Fruit fly (Drosophila melanogaster): ENCODE results near the gene Zasp66.

Zasp66 gene

DNA sequence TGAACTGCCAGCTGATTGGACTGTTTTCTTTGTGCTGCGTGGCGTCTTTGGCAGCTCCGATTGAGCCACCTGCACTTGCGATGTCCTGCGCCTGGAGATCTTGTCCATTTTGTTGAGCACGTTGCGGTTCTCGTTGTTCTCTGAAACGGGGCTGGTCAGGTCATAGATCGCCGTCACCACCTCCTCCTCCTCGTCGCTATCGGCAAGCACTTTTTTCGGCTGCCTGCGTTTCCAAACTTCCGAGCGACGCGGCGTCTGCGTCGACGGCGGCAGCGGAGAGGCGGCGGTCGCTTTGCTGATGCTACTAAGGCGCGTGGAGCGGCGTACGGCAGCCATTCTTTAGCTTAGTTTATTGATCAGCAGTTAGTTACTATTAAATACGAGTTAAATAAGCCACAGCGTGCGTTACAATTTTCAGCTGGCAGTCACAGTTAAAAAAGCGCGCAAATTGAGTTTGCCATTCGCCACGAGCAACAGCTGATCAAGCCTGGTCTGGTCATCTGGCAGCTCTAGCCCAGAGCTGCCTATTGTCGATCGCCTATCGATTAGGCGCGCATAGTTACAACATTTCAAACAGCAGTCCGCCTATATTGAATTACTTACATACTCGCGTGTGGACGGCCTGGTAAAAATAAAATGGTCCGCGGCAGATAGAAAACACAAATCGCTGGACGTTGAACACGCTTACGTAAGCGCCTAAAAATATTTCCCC, 9.6 kb downstream of the Zasp66 start, which contains the start of gene Cdc6:
Gene Cdc6, minus strand, starts transcription at position 456 of the 712 bp plus-strand sequence.
- TF ChIP-seq cic (GFP tag; optimal IDR thresholded peaks at IDR 0.05), result no peak
- no peak for TF ChIP-seq CG12768 (GFP tag; optimal IDR thresholded peaks at IDR 0.05)
- peak; percentile 24 for TF ChIP-seq bab1 (GFP tag; optimal IDR thresholded peaks at IDR 0.05)

DNA sequence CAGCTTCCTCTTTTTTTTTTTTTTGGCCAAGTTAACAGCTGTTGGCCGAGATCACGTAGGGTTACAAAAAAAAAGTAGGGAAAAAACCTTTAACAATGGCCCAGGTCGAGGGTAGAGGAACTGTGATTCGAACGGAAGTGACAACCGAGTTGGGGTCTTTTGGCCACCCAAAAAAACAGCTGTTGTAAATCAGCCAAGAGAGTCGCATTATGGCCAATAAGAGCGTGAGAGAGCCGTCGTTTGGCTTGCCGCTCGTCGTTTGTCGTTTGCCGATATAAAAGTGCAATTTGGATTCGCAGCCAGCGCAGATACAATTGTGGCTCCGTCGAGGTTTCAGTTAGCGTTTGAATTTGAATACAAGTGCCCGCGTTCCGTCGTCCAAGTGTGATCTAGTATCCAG, 16.0 kb downstream of the Zasp66 start, which contains the start of gene Cpr66D:
Gene Cpr66D, plus strand, starts transcription at position 301 of the 400 bp plus-strand sequence.
- TF ChIP-seq CG12768 (GFP tag; optimal IDR thresholded peaks at IDR 0.05), result no peak
- no peak for TF ChIP-seq bab1 (GFP tag; optimal IDR thresholded peaks at IDR 0.05)
- no peak for TF ChIP-seq Mnt (GFP tag; optimal IDR thresholded peaks at IDR 0.05)
- TF ChIP-seq cnc (optimal IDR thresholded peaks at IDR 0.05), result no peak
- no peak for TF ChIP-seq CG11617 (GFP tag; optimal IDR thresholded peaks at IDR 0.05)
- TF ChIP-seq Clk (GFP tag; optimal IDR thresholded peaks at IDR 0.05), result no peak
- TF ChIP-seq CG1620 (GFP tag; optimal IDR thresholded peaks at IDR 0.05), result no peak
- TF ChIP-seq CG5204 (GFP tag; optimal IDR thresholded peaks at IDR 0.05), result no peak

- TF ChIP-seq pad (GFP tag; optimal IDR thresholded peaks at IDR 0.05) (no peak), tj (GFP tag; optimal IDR thresholded peaks at IDR 0.05) (no peak), CG5204 (GFP tag; optimal IDR thresholded peaks at IDR 0.05) (no peak), Hr96 (GFP tag; optimal IDR thresholded peaks at IDR 0.05) (no peak), CG33017 (tag; optimal IDR thresholded peaks at IDR 0.05) (no peak), bab1 (GFP tag; optimal IDR thresholded peaks at IDR 0.05) (no peak), Crg-1 (GFP tag; optimal IDR thresholded peaks at IDR 0.05) (no peak), ovo (GFP tag; optimal IDR thresholded peaks at IDR 0.05) (no peak), kay (GFP tag; ENCODE audit: borderline replicate concordance) (no peak), Mnt (GFP tag; optimal IDR thresholded peaks at IDR 0.05) (no peak), CG7045 (GFP tag; optimal IDR thresholded peaks at IDR 0.05) (no peak)
Observed at dm6 chr3L:8641049-8641448, 16.9 kb downstream of the Zasp66 start.

DNA sequence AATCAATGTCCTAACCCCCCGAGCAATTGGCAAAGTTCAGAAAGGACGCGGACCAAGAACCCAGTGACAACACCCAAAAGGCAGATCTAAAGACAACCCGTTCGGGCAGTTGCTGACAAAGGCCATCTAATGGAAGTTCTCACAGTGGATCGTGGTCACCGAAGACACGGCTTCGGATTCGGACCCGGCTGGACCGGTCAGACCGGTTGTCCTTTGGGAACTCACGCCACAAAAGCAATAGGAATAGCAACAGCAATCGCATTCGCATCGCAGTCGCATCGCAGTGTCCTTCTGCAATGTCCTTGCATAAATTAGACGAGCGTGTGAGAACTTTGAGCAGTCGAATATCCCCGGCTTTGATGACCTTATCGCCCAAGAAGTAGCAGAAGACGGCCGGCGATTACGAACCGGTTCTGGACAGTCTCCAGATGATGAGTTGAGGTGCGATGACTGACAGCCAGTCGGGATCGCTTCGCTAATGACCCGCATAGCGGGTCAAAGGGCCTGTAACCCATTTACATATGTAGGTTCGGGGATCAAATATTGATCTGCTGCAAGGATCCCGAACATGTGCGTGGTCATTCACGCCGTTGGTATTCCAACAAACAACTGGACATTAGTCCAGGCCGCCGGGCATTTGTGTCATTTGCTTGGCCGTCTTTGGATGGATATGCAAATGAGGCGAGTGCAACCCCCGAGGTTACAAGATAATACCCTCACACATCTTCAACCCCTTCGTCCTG, 19.8 kb downstream of the Zasp66 start:
- TF ChIP-seq Mnt (GFP tag; optimal IDR thresholded peaks at IDR 0.05), result no peak
- no peak for TF ChIP-seq CG11617 (GFP tag; optimal IDR thresholded peaks at IDR 0.05)
- no peak for TF ChIP-seq cnc (optimal IDR thresholded peaks at IDR 0.05)
- TF ChIP-seq CG33017 (tag; optimal IDR thresholded peaks at IDR 0.05), result no peak
- no peak for TF ChIP-seq toe (GFP tag; optimal IDR thresholded peaks at IDR 0.05)
- no peak for TF ChIP-seq CG1620 (GFP tag; optimal IDR thresholded peaks at IDR 0.05)
- TF ChIP-seq Clk (GFP tag; optimal IDR thresholded peaks at IDR 0.05), result no peak
- TF ChIP-seq Hr96 (GFP tag; optimal IDR thresholded peaks at IDR 0.05), result no peak
- TF ChIP-seq CG5204 (GFP tag; optimal IDR thresholded peaks at IDR 0.05), result no peak
- TF ChIP-seq cic (GFP tag; optimal IDR thresholded peaks at IDR 0.05), result no peak
- no peak for TF ChIP-seq CG12768 (GFP tag; optimal IDR thresholded peaks at IDR 0.05)
- no peak for TF ChIP-seq ovo (GFP tag; optimal IDR thresholded peaks at IDR 0.05)
- TF ChIP-seq CG14711 (tag; optimal IDR thresholded peaks at IDR 0.05), result no peak
- TF ChIP-seq Crg-1 (GFP tag; optimal IDR thresholded peaks at IDR 0.05), result no peak
- TF ChIP-seq kay (GFP tag; ENCODE audit: borderline replicate concordance), result no peak
- TF ChIP-seq CG7101 (tag; optimal IDR thresholded peaks at IDR 0.05), result no peak
- TF ChIP-seq pad (GFP tag; optimal IDR thresholded peaks at IDR 0.05), result no peak
- TF ChIP-seq tj (GFP tag; optimal IDR thresholded peaks at IDR 0.05), result no peak
- no peak for TF ChIP-seq bab1 (GFP tag; optimal IDR thresholded peaks at IDR 0.05)
- no peak for TF ChIP-seq CG7045 (GFP tag; optimal IDR thresholded peaks at IDR 0.05)

dm6 chr3L:8646821-8647220, 22.6 kb downstream of the Zasp66 start, which contains the start of the genes CG13305 and Pex7:
Gene CG13305, minus strand, starts transcription at chr3L:8646822.
Gene Pex7, plus strand, starts transcription at chr3L:8647145.
- TF ChIP-seq bab1 (GFP tag; optimal IDR thresholded peaks at IDR 0.05), result no peak
- TF ChIP-seq tj (GFP tag; optimal IDR thresholded peaks at IDR 0.05), result no peak
- no peak for TF ChIP-seq CG14711 (tag; optimal IDR thresholded peaks at IDR 0.05)
- TF ChIP-seq ovo (GFP tag; optimal IDR thresholded peaks at IDR 0.05), result no peak
- no peak for TF ChIP-seq Mnt (GFP tag; optimal IDR thresholded peaks at IDR 0.05)
- TF ChIP-seq CG7101 (tag; optimal IDR thresholded peaks at IDR 0.05), result no peak
- no peak for TF ChIP-seq cnc (optimal IDR thresholded peaks at IDR 0.05)

- no peak for TF ChIP-seq toe (GFP tag; optimal IDR thresholded peaks at IDR 0.05)
- no peak for TF ChIP-seq Clk (GFP tag; optimal IDR thresholded peaks at IDR 0.05)
- TF ChIP-seq kay (GFP tag; ENCODE audit: borderline replicate concordance), result peak; percentile 46
Observed at dm6 chr3L:8648836-8649235, 24.7 kb downstream of the Zasp66 start, which contains the start of gene Arr2. Gene Arr2, minus strand, starts transcription at chr3L:8648936.
